Worm (Caenorhabditis elegans): ENCODE measurements around the gene C41C4.9.

DNA sequence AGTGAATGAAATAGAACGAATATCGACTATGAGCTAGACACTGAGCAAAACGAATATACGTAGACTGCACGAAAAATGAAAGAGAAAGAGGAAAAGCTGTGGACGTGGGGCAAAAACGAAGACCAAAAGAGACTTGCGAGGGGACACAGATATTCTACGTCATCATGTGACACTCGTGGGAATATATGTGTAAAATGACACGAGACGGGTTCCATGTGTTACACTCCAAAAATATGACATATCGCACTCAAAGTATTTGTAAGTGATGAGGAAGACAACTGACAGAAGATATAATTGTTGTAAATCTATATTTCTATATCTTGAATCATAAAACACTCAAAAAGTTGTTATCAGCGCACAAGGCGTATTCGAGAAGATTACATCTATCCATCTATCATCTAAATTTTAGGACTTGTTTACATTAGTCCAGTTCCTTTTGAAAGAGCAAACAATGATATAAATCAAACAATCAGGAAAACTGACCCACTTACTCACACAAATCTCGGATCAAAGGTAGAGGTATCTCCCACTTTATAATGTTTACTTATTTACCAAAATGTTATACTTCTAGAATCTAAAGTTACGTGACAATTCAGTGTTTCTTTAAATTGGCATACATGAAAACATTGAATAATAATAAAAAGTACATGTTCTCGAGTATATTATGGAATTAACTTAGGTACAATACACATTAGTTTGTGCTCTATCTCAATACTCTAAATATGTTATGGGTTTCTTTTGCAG, 35.5 kb upstream of the C41C4.9 start:
- no peak for TF ChIP-seq ceh-28 (tag; optimal IDR thresholded peaks at IDR 0.05)
- no peak for TF ChIP-seq jun-1 (tag; optimal IDR thresholded peaks at IDR 0.05)
- no peak for TF ChIP-seq daf-12 (tag; optimal IDR thresholded peaks at IDR 0.05)
- TF ChIP-seq skn-1 (tag; optimal IDR thresholded peaks at IDR 0.05): no peak
- TF ChIP-seq lin-15B (tag; optimal IDR thresholded peaks at IDR 0.05): peak; percentile 20
- TF ChIP-seq elt-2 (tag; optimal IDR thresholded peaks at IDR 0.05): no peak
- no peak for TF ChIP-seq elt-1 (tag; optimal IDR thresholded peaks at IDR 0.05)
- TF ChIP-seq nhr-237 (tag; optimal IDR thresholded peaks at IDR 0.05): no peak
- no peak for TF ChIP-seq R02D3.7 (tag; optimal IDR thresholded peaks at IDR 0.05)
- TF ChIP-seq nhr-28 (tag; optimal IDR thresholded peaks at IDR 0.05): no peak
- no peak for TF ChIP-seq ceh-9 (tag; optimal IDR thresholded peaks at IDR 0.05)
- TF ChIP-seq ceh-16 (tag; optimal IDR thresholded peaks at IDR 0.05): no peak

Data from whole organism, L3 larva.